Worm (Caenorhabditis elegans) whole organism, L3 larva: ENCODE measurements around the gene rpl-6.

Source experiments
- R02D3.7 ChIP-seq: fragments of 150-350 bp; optimal IDR thresholded peaks from 2 replicates; lab custom pipeline; 2014; ENCODE audit warnings: missing biosample characterization, missing genetic modification characterization
- ZK546.5 ChIP-seq: sonication (generic microtip); optimal IDR thresholded peaks from 2 replicates; lab custom pipeline; 2017; ENCODE audit warnings: missing biosample characterization, missing genetic modification characterization
- aly-2 ChIP-seq: fragments of 150-350 bp; optimal IDR thresholded peaks from 2 replicates; lab custom pipeline; 2014; ENCODE audit warnings: missing biosample characterization, missing genetic modification characterization
- ama-1 ChIP-seq: fragments of 150-350 bp; optimal IDR thresholded peaks from 2 replicates; lab custom pipeline; 2018
- ceh-16 ChIP-seq: sonication (generic microtip); optimal IDR thresholded peaks from 2 replicates; lab custom pipeline; 2017; ENCODE audit warnings: missing biosample characterization, missing genetic modification characterization
- ceh-28 ChIP-seq: fragments of 150-350 bp; optimal IDR thresholded peaks from 2 replicates; lab custom pipeline; 2014; ENCODE audit warnings: missing biosample characterization, missing genetic modification reagents, missing genetic modification characterization
- ceh-82 ChIP-seq: fragments of 150-350 bp; optimal IDR thresholded peaks from 2 replicates; lab custom pipeline; 2014; ENCODE audit warnings: missing biosample characterization, missing genetic modification characterization
- ceh-9 ChIP-seq: sonication (generic microtip); optimal IDR thresholded peaks from 2 replicates; lab custom pipeline; 2018; ENCODE audit warnings: missing biosample characterization, missing genetic modification characterization
- daf-12 ChIP-seq: fragments of 150-350 bp; optimal IDR thresholded peaks from 2 replicates; lab custom pipeline; 2014; ENCODE audit warnings: missing biosample characterization, missing genetic modification reagents, missing genetic modification characterization
- egl-27 ChIP-seq: sonication (generic microtip); optimal IDR thresholded peaks from 4 replicates; lab custom pipeline; 2017; ENCODE audit warnings: missing biosample characterization, missing genetic modification reagents, missing genetic modification characterization
- egl-5 ChIP-seq: fragments of 150-350 bp; optimal IDR thresholded peaks from 2 replicates; lab custom pipeline; 2017; ENCODE audit warnings: missing biosample characterization, missing genetic modification reagents, missing genetic modification characterization, inconsistent platforms
- elt-1 ChIP-seq: fragments of 150-350 bp; optimal IDR thresholded peaks from 2 replicates; lab custom pipeline; 2014; ENCODE audit warnings: missing biosample characterization, missing genetic modification characterization
- elt-2 ChIP-seq: sonication (generic microtip); optimal IDR thresholded peaks from 2 replicates; lab custom pipeline; 2016; ENCODE audit warnings: missing genetic modification reagents, mild to moderate bottlenecking, missing genetic modification characterization, missing compliant biosample characterization
- elt-3 ChIP-seq, 3 experiments: fragments of 150-350 bp in 1 of 3; sonication (generic microtip) in 2 of 3; optimal IDR thresholded peaks; 2 replicates in 2 of 3; 4 replicates in 1 of 3; lab custom pipeline; 2014 to 2017; ENCODE audit warnings: missing biosample characterization in 3 of 3, missing genetic modification characterization in 3 of 3
- eor-1 ChIP-seq, 2 experiments: fragments of 150-350 bp; optimal IDR thresholded peaks; 2 replicates each; lab custom pipeline; 2014 to 2018; ENCODE audit warnings: missing biosample characterization in 2 of 2, missing genetic modification characterization in 2 of 2
- fkh-10 ChIP-seq: sonication (generic microtip); optimal IDR thresholded peaks from 2 replicates; lab custom pipeline; 2017; ENCODE audit warnings: missing biosample characterization, missing genetic modification reagents, missing genetic modification characterization
- fkh-2 ChIP-seq: fragments of 150-350 bp; optimal IDR thresholded peaks from 2 replicates; lab custom pipeline; 2014; ENCODE audit warnings: missing biosample characterization, missing genetic modification reagents, missing genetic modification characterization
- jun-1 ChIP-seq: fragments of 150-350 bp; optimal IDR thresholded peaks from 2 replicates; lab custom pipeline; 2014; ENCODE audit warnings: missing biosample characterization, missing genetic modification reagents, missing genetic modification characterization
- lin-39 ChIP-seq: fragments of 150-350 bp; optimal IDR thresholded peaks from 2 replicates; lab custom pipeline; 2018; ENCODE audit warnings: missing biosample characterization, missing genetic modification reagents, missing genetic modification characterization
- mdl-1 ChIP-seq: fragments of 150-350 bp; optimal IDR thresholded peaks from 2 replicates; lab custom pipeline; 2014; ENCODE audit warnings: missing biosample characterization, missing genetic modification characterization
- mml-1 ChIP-seq: fragments of 150-350 bp; sonication (generic microtip); optimal IDR thresholded peaks from 3 replicates; lab custom pipeline; 2014; ENCODE audit warnings: missing biosample characterization, missing genetic modification characterization
- nfya-1 ChIP-seq: sonication (generic microtip); optimal IDR thresholded peaks from 2 replicates; lab custom pipeline; 2017; ENCODE audit warnings: missing genetic modification characterization, mild to moderate bottlenecking, missing compliant biosample characterization, antibody characterized with exemption, moderate library complexity; ENCODE audit not compliant: insufficient read depth
- nhr-11 ChIP-seq: fragments of 150-350 bp; optimal IDR thresholded peaks from 2 replicates; lab custom pipeline; 2014; ENCODE audit warnings: missing biosample characterization, missing genetic modification characterization
- nhr-12 ChIP-seq: fragments of 150-350 bp; optimal IDR thresholded peaks from 2 replicates; lab custom pipeline; 2014; ENCODE audit warnings: missing biosample characterization, missing genetic modification characterization
- nhr-23 ChIP-seq: fragments of 150-350 bp; optimal IDR thresholded peaks from 2 replicates; lab custom pipeline; 2014; ENCODE audit warnings: missing biosample characterization, missing genetic modification reagents, missing genetic modification characterization
- nhr-237 ChIP-seq: fragments of 150-350 bp; optimal IDR thresholded peaks from 2 replicates; lab custom pipeline; 2014; ENCODE audit warnings: missing biosample characterization, missing genetic modification characterization
- nhr-25 ChIP-seq: sonication (generic microtip); optimal IDR thresholded peaks from 2 replicates; lab custom pipeline; 2017; ENCODE audit warnings: missing biosample characterization, missing genetic modification characterization
- nhr-28 ChIP-seq: fragments of 150-350 bp; optimal IDR thresholded peaks from 2 replicates; lab custom pipeline; 2014; ENCODE audit warnings: missing biosample characterization, missing genetic modification characterization
- nhr-43 ChIP-seq: sonication (generic microtip); optimal IDR thresholded peaks from 2 replicates; lab custom pipeline; 2016; ENCODE audit warnings: mild to moderate bottlenecking, missing genetic modification characterization, missing compliant biosample characterization; ENCODE audit not compliant: poor library complexity, severe bottlenecking
- nhr-67 ChIP-seq: fragments of 150-350 bp; optimal IDR thresholded peaks from 2 replicates; lab custom pipeline; 2014; ENCODE audit warnings: missing biosample characterization, missing genetic modification characterization
- nhr-76 ChIP-seq: fragments of 150-350 bp; sonication (generic microtip); optimal IDR thresholded peaks from 5 replicates; lab custom pipeline; 2014; ENCODE audit warnings: missing biosample characterization, missing genetic modification characterization
- nhr-77 ChIP-seq: fragments of 150-350 bp; optimal IDR thresholded peaks from 2 replicates; lab custom pipeline; 2014; ENCODE audit warnings: missing biosample characterization, missing genetic modification characterization
- pha-4 ChIP-seq: fragments of 150-350 bp; optimal IDR thresholded peaks from 2 replicates; lab custom pipeline; 2014; ENCODE audit warnings: missing biosample characterization, missing genetic modification reagents, missing genetic modification characterization
- pqm-1 ChIP-seq: fragments of 150-350 bp; optimal IDR thresholded peaks from 2 replicates; lab custom pipeline; 2017; ENCODE audit warnings: missing biosample characterization, missing genetic modification characterization, inconsistent platforms
- sea-2 ChIP-seq: fragments of 150-350 bp; sonication (generic microtip); optimal IDR thresholded peaks from 4 replicates; lab custom pipeline; 2014; ENCODE audit warnings: missing biosample characterization, missing genetic modification reagents, missing genetic modification characterization
- skn-1 ChIP-seq: fragments of 150-350 bp; optimal IDR thresholded peaks from 2 replicates; lab custom pipeline; 2014; ENCODE audit warnings: missing biosample characterization, missing genetic modification characterization
- snpc-4 ChIP-seq: fragments of 150-350 bp; optimal IDR thresholded peaks from 2 replicates; lab custom pipeline; 2014; ENCODE audit warnings: missing biosample characterization, missing genetic modification characterization
- unc-62 ChIP-seq: fragments of 150-350 bp; sonication (generic microtip); optimal IDR thresholded peaks from 4 replicates; lab custom pipeline; 2014; ENCODE audit warnings: missing biosample characterization, missing genetic modification reagents, missing genetic modification characterization
- zag-1 ChIP-seq: fragments of 150-350 bp; optimal IDR thresholded peaks from 2 replicates; lab custom pipeline; 2014; ENCODE audit warnings: missing biosample characterization, missing genetic modification characterization
- ztf-11 ChIP-seq: fragments of 150-350 bp; optimal IDR thresholded peaks from 2 replicates; lab custom pipeline; 2014; ENCODE audit warnings: missing biosample characterization, missing genetic modification characterization
- ztf-4 ChIP-seq: fragments of 150-350 bp; optimal IDR thresholded peaks from 2 replicates; lab custom pipeline; 2014; ENCODE audit warnings: missing biosample characterization, missing genetic modification characterization

The rpl-6 gene

ce11 chrIII:7184022-7184421, 24.2 kb upstream of the rpl-6 start, which contains the start of gene yju-2 (continued):
- no peak for TF ChIP-seq nhr-28 (tag; lab: Kevin White, UChicago)
- no peak for TF ChIP-seq egl-5
- peak; percentile 60 for TF ChIP-seq nhr-43 (tag; lab: Kevin White, UChicago)

- TF ChIP-seq nhr-76 (tag; lab: Kevin White, UChicago) (no peak), eor-1 (tag; optimal IDR thresholded peaks at IDR 0.05; lab: Kevin White, UChicago) (no peak), nhr-43 (tag; lab: Kevin White, UChicago) (no peak), zag-1 (tag; lab: Kevin White, UChicago) (no peak), egl-5 (no peak), snpc-4 (tag; lab: Kevin White, UChicago) (no peak), ceh-16 (tag; lab: Kevin White, UChicago) (no peak), ceh-82 (tag; lab: Kevin White, UChicago) (no peak), lin-39 (tag; lab: Kevin White, UChicago) (no peak), nhr-28 (tag; lab: Kevin White, UChicago) (no peak), daf-12 (tag; lab: Kevin White, UChicago) (no peak), ama-1 (lab: Kevin White, UChicago) (no peak), elt-2 (tag; lab: Kevin White, UChicago) (no peak), nhr-23 (tag; lab: Kevin White, UChicago) (no peak), ceh-28 (tag; lab: Kevin White, UChicago) (no peak), skn-1 (tag; lab: Kevin White, UChicago) (no peak)
Measured at ce11 chrIII:7185473-7185872, 22.8 kb upstream of the rpl-6 start, which contains the start of gene F37C12.14. TSS of gene F37C12.14 (minus strand) at chrIII:7185573.

ce11 chrIII:7188300-7189052, 19.8 kb upstream of the rpl-6 start, which contains the start of the genes F37C12.21 and F37C12.10:
TSS of gene F37C12.21 (plus strand) at chrIII:7188357.
TSS of gene F37C12.10 (minus strand) at chrIII:7188384.
- TF ChIP-seq pha-4 (peak; percentile 4), pqm-1 (tag; lab: Kevin White, UChicago) (peak; percentile 33), egl-27 (tag; lab: Kevin White, UChicago) (no peak), elt-2 (tag; lab: Kevin White, UChicago) (peak; percentile 77)

- TF ChIP-seq ceh-16 (tag; lab: Kevin White, UChicago), result no peak
- no peak for TF ChIP-seq nhr-67 (tag; lab: Kevin White, UChicago)
- TF ChIP-seq ZK546.5 (tag; lab: Kevin White, UChicago), result peak; percentile 24
- peak; percentile 90 for TF ChIP-seq nfya-1
- TF ChIP-seq R02D3.7 (tag; lab: Kevin White, UChicago), result peak; percentile 96
- TF ChIP-seq elt-1 (tag; lab: Kevin White, UChicago), result no peak
- TF ChIP-seq snpc-4 (tag; lab: Kevin White, UChicago), result peak; percentile 54
- TF ChIP-seq aly-2 (tag; lab: Kevin White, UChicago), result no peak
- no peak for TF ChIP-seq ceh-9 (tag; lab: Kevin White, UChicago)
- no peak for TF ChIP-seq nhr-12 (tag; lab: Kevin White, UChicago)
- TF ChIP-seq sea-2 (GFP tag; lab: Kevin White, UChicago), result no peak
- peak; percentile 82 for TF ChIP-seq nhr-25 (tag; lab: Kevin White, UChicago)
- peak; percentile 44 for TF ChIP-seq ama-1 (lab: Kevin White, UChicago)
- TF ChIP-seq mdl-1 (tag; lab: Kevin White, UChicago), result no peak
- TF ChIP-seq unc-62 (GFP tag; lab: Kevin White, UChicago), result peak; percentile 23
- TF ChIP-seq nhr-43 (tag; lab: Kevin White, UChicago), result peak; percentile 48
- TF ChIP-seq ceh-82 (tag; lab: Kevin White, UChicago), result peak; percentile 26
- TF ChIP-seq fkh-2, result no peak
- no peak for TF ChIP-seq zag-1 (tag; lab: Kevin White, UChicago)
- peak; percentile 62 for TF ChIP-seq elt-2 (tag; lab: Kevin White, UChicago)
- TF ChIP-seq eor-1 (tag; optimal IDR thresholded peaks at IDR 0.05; lab: Kevin White, UChicago), result no peak
- no peak for TF ChIP-seq nhr-237
- TF ChIP-seq nhr-23 (tag; lab: Kevin White, UChicago), result peak; percentile 93
- peak; percentile 65 for TF ChIP-seq egl-27 (tag; lab: Kevin White, UChicago)
- TF ChIP-seq elt-3 (tag; optimal IDR thresholded peaks at IDR 0.05; lab: Kevin White, UChicago), result no peak
- TF ChIP-seq ztf-4 (tag; lab: Kevin White, UChicago), result no peak
- TF ChIP-seq nhr-77 (tag; lab: Kevin White, UChicago), result peak; percentile 4
- TF ChIP-seq ztf-11, result no peak
- TF ChIP-seq mml-1 (tag; lab: Kevin White, UChicago), result no peak
- peak; percentile 58 for TF ChIP-seq fkh-10 (GFP tag; lab: Kevin White, UChicago)
- TF ChIP-seq nhr-11 (tag; lab: Kevin White, UChicago), result peak; percentile 59
- TF ChIP-seq jun-1, result peak; percentile 23
- TF ChIP-seq pqm-1 (tag; lab: Kevin White, UChicago), result peak; percentile 49
- no peak for TF ChIP-seq nhr-76 (tag; lab: Kevin White, UChicago)
- no peak for TF ChIP-seq ceh-28 (tag; lab: Kevin White, UChicago)
- peak; percentile 92 for TF ChIP-seq lin-39 (tag; lab: Kevin White, UChicago)
- TF ChIP-seq daf-12 (tag; lab: Kevin White, UChicago), result no peak
- TF ChIP-seq egl-5, result peak; percentile 77
- peak; percentile 93 for TF ChIP-seq pha-4
Measured at ce11 chrIII:7189581-7190128, 18.6 kb upstream of the rpl-6 start, which contains the start of gene rps-21. TSS of gene rps-21 (minus strand) at chrIII:7189631.
